Worm (Caenorhabditis elegans) whole organism, dauer: ENCODE data around the gene gana-1.
"Not testable (repeated sequence)": the region's sequence is repeated elsewhere in the genome, so short reads cannot be mapped to it uniquely, and the experiment has no call there.

ENCODE experiments used
- unc-62 ChIP-seq: sonication (generic microtip); optimal IDR thresholded peaks from 2 replicates; lab custom pipeline; 2017; ENCODE audit warnings: missing biosample characterization, missing genetic modification reagents, missing genetic modification characterization

The gana-1 gene

DNA sequence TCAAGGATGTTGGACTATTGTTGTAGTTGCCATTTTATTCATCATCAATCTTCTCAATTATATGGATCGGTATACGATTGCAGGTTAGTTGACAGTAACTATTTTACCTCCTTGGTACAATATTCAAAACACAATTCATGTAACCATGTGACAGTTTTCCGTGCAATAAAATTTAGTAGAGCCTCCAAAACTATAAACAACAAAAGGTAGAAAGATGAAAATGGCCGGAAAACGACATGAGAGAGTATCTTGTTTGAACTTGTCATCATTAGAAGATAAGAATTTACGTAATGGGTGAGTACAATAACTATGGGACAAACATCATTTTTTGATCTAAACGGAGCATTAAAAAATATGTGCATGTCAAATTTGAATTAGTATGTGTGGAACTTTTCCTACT, 28.1 kb downstream of the gana-1 start:
- no peak for TF ChIP-seq unc-62

ce11 chrV:12117567-12118053, 30.6 kb downstream of the gana-1 start, which contains the start of gene C13C4.8:
Gene C13C4.8, plus strand, starts transcription at chrV:12118003.
- TF ChIP-seq unc-62, result no peak

- TF ChIP-seq unc-62, result no peak
Observed at ce11 chrV:12120381-12120780, 33.3 kb downstream of the gana-1 start, which contains the start of gene C13C4.7. Gene C13C4.7, minus strand, starts transcription at chrV:12120481.

DNA sequence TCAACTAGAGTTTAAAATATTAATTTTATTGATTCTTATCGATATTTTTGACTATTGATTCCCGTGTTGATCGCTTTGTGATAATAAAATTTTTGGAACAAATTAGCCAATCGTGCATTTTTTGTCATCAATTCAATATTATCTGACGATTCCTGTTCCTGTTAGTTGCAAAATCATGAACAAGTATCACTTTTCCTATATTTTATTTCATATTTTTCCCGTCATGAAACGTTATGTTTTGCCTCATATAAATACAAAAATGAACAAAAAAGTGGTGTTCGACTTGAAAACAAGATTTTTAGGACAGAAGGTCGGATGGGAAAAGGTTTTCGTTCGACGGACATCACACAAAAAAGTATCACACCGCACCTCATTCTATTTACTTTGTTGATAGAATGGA, 34.2 kb downstream of the gana-1 start, which contains the start of gene C13C4.6:
C13C4.6 (plus strand) TSS at position 301 of the 400 bp plus-strand sequence.
- TF ChIP-seq unc-62, result no peak

DNA sequence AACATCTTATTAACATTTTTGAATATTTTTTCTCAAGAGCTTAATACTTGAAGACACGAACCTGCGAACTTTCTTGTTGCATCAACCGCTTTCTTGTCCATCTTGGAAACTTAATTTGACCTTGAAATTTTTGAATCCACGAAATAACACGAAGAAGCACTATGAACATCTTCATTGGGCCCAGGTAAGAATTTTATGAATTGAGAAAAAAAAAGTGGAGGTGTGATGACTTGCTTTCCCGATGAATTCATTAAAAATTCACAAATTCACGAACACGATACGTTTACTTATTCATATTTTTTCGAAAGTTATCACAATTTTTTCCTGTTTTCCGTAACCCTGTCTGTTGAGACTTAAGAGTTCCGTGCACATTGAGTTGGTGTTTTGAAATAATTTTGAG, 43.7 kb downstream of the gana-1 start, which contains the start of gene C27A7.6:
C27A7.6 (minus strand) TSS at position 101 of the 400 bp plus-strand sequence.
- not testable (repeated sequence) for TF ChIP-seq unc-62

- not testable (repeated sequence) for TF ChIP-seq unc-62
Observed at ce11 chrV:12131157-12131556, 44.1 kb downstream of the gana-1 start, which contains the start of gene enpp-1. Gene enpp-1, plus strand, starts transcription at chrV:12131457.

DNA sequence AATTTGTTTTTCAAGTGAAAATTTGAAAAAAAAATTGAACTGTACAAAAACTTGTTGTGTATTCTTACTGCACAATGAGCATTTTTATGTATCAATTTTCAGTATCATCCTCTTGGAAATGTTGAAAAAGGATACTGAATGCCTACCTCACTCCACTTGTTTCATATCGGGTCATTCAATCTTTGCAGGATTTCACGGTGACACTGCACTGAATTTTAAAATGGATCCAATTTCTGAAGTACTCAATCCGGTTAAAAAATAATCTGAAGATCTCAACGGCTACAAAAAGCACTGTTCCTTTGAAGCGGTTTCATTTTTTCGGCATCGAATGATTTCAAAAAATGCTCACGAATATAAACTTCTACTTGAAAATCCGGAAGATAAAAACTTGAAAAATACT, 50.9 kb downstream of the gana-1 start:
- TF ChIP-seq unc-62, result no peak
